Worm (Caenorhabditis elegans) whole organism, late embryonic: ENCODE data around the gene Y67H2A.10.

ENCODE experiments used
- C08G9.2 ChIP-seq: sonication (generic microtip); optimal IDR thresholded peaks from 2 replicates; lab custom pipeline; 2016; ENCODE audit warnings: mild to moderate bottlenecking, missing genetic modification characterization, moderate library complexity, missing compliant biosample characterization
- F13H6.1 ChIP-seq: sonication (generic microtip); optimal IDR thresholded peaks from 2 replicates; lab custom pipeline; 2016; ENCODE audit warnings: missing genetic modification characterization, missing compliant biosample characterization
- K02D7.2 ChIP-seq: sonication (generic microtip); optimal IDR thresholded peaks from 2 replicates; lab custom pipeline; 2017; ENCODE audit warnings: mild to moderate bottlenecking, missing genetic modification characterization, missing compliant biosample characterization
- T23F11.4 ChIP-seq: fragments of 200-800 bp; sonication (Bioruptor generic); optimal IDR thresholded peaks from 2 replicates; lab custom pipeline; 2018; ENCODE audit warnings: mild to moderate bottlenecking, missing genetic modification characterization, missing compliant biosample characterization
- ahr-1 ChIP-seq: sonication (generic microtip); optimal IDR thresholded peaks from 2 replicates; lab custom pipeline; 2016; ENCODE audit warnings: missing genetic modification characterization, missing compliant biosample characterization
- ama-1 ChIP-seq: fragments of 150-350 bp; optimal IDR thresholded peaks from 2 replicates; lab custom pipeline; 2014
- ceh-14 ChIP-seq: sonication (generic microtip); optimal IDR thresholded peaks from 2 replicates; lab custom pipeline; 2016; ENCODE audit warnings: missing genotype, missing genetic modification characterization, missing compliant biosample characterization
- ceh-18 ChIP-seq: sonication (generic microtip); optimal IDR thresholded peaks from 2 replicates; lab custom pipeline; 2016; ENCODE audit warnings: missing genetic modification characterization, missing compliant biosample characterization
- ceh-19 ChIP-seq: fragments of 200-800 bp; sonication (Bioruptor generic); optimal IDR thresholded peaks from 2 replicates; lab custom pipeline; 2018; ENCODE audit warnings: mild to moderate bottlenecking, missing genetic modification characterization, missing compliant biosample characterization
- ceh-2 ChIP-seq: sonication (generic microtip); optimal IDR thresholded peaks from 2 replicates; lab custom pipeline; 2016; ENCODE audit warnings: missing genotype, missing genetic modification characterization, missing compliant biosample characterization
- ceh-22 ChIP-seq: sonication (generic microtip); optimal IDR thresholded peaks from 2 replicates; lab custom pipeline; 2017; ENCODE audit warnings: missing biosample characterization, missing genetic modification characterization
- ceh-24 ChIP-seq: sonication (generic microtip); optimal IDR thresholded peaks from 2 replicates; lab custom pipeline; 2016; ENCODE audit warnings: mild to moderate bottlenecking, missing genetic modification characterization, missing compliant biosample characterization
- ceh-31 ChIP-seq: sonication (generic microtip); optimal IDR thresholded peaks from 2 replicates; lab custom pipeline; 2016; ENCODE audit warnings: missing genetic modification characterization, missing compliant biosample characterization
- ceh-34 ChIP-seq: sonication (generic microtip); optimal IDR thresholded peaks from 2 replicates; lab custom pipeline; 2016; ENCODE audit warnings: mild to moderate bottlenecking, missing genetic modification characterization, missing compliant biosample characterization
- ceh-45 ChIP-seq: fragments of 200-800 bp; sonication (Bioruptor generic); IDR thresholded peaks from 2 replicates; pipeline ENCODE4 v1.3.6; 2022; ENCODE audit warnings: missing genetic modification reagents, missing genetic modification characterization, missing compliant biosample characterization
- ceh-6 ChIP-seq: fragments of 200-800 bp; sonication (Bioruptor generic); optimal IDR thresholded peaks from 2 replicates; lab custom pipeline; 2018; ENCODE audit warnings: mild to moderate bottlenecking, missing genetic modification characterization, missing compliant biosample characterization
- che-1 ChIP-seq: sonication (generic microtip); optimal IDR thresholded peaks from 2 replicates; lab custom pipeline; 2016; ENCODE audit warnings: mild to moderate bottlenecking, missing genetic modification characterization, missing compliant biosample characterization
- dve-1 ChIP-seq: sonication (generic microtip); optimal IDR thresholded peaks from 2 replicates; lab custom pipeline; 2017; ENCODE audit warnings: antibody characterized with exemption, mild to moderate bottlenecking, missing genetic modification characterization, missing compliant biosample characterization
- elt-2 ChIP-seq: sonication (generic microtip); optimal IDR thresholded peaks from 2 replicates; lab custom pipeline; 2016; ENCODE audit warnings: missing genetic modification reagents, missing genetic modification characterization, missing compliant biosample characterization
- elt-4 ChIP-seq: sonication (generic microtip); optimal IDR thresholded peaks from 2 replicates; lab custom pipeline; 2016; ENCODE audit warnings: missing genetic modification characterization, missing compliant biosample characterization
- ets-4 ChIP-seq: sonication (generic microtip); optimal IDR thresholded peaks from 2 replicates; lab custom pipeline; 2016; ENCODE audit warnings: missing genetic modification characterization, missing compliant biosample characterization
- eyg-1 ChIP-seq: sonication (generic microtip); optimal IDR thresholded peaks from 2 replicates; lab custom pipeline; 2016; ENCODE audit warnings: missing genotype, missing genetic modification characterization, missing compliant biosample characterization
- fkh-10 ChIP-seq: fragments of 150-350 bp; optimal IDR thresholded peaks from 2 replicates; lab custom pipeline; 2014; ENCODE audit warnings: missing biosample characterization, missing genetic modification reagents, missing genetic modification characterization
- fkh-6 ChIP-seq: sonication (generic microtip); optimal IDR thresholded peaks from 2 replicates; lab custom pipeline; 2016; ENCODE audit warnings: missing genetic modification characterization, missing compliant biosample characterization
- hlh-13 ChIP-seq: fragments of 200-800 bp; sonication (Bioruptor generic); optimal IDR thresholded peaks from 2 replicates; lab custom pipeline; 2018; ENCODE audit warnings: mild to moderate bottlenecking, missing genetic modification characterization, missing compliant biosample characterization
- hlh-15 ChIP-seq: sonication (generic microtip); optimal IDR thresholded peaks from 2 replicates; lab custom pipeline; 2016; ENCODE audit warnings: missing genetic modification characterization, missing compliant biosample characterization
- hlh-30 ChIP-seq: sonication (generic microtip); optimal IDR thresholded peaks from 2 replicates; lab custom pipeline; 2017; ENCODE audit warnings: antibody characterized with exemption, missing genetic modification characterization, missing compliant biosample characterization; ENCODE audit not compliant: insufficient read depth
- hlh-8 ChIP-seq: sonication (generic microtip); optimal IDR thresholded peaks from 2 replicates; lab custom pipeline; 2016; ENCODE audit warnings: missing genotype, missing genetic modification characterization, missing compliant biosample characterization
- lin-11 ChIP-seq: fragments of 200-800 bp; sonication (Bioruptor generic); optimal IDR thresholded peaks from 2 replicates; lab custom pipeline; 2018; ENCODE audit warnings: mild to moderate bottlenecking, missing genetic modification characterization, missing compliant biosample characterization
- nfya-1 ChIP-seq: sonication (generic microtip); optimal IDR thresholded peaks from 2 replicates; lab custom pipeline; 2017; ENCODE audit warnings: missing genetic modification characterization, mild to moderate bottlenecking, missing compliant biosample characterization, antibody characterized with exemption, moderate library complexity
- npax-4 ChIP-seq: sonication (generic microtip); optimal IDR thresholded peaks from 2 replicates; lab custom pipeline; 2016; ENCODE audit warnings: missing genetic modification characterization, missing compliant biosample characterization
- pag-3 ChIP-seq: sonication (generic microtip); optimal IDR thresholded peaks from 2 replicates; lab custom pipeline; 2016; ENCODE audit warnings: missing compliant biosample characterization, missing genetic modification characterization, borderline replicate concordance
- pat-9 ChIP-seq: fragments of 200-800 bp; sonication (Bioruptor generic); optimal IDR thresholded peaks from 2 replicates; lab custom pipeline; 2018; ENCODE audit warnings: mild to moderate bottlenecking, missing genetic modification characterization, moderate library complexity, missing compliant biosample characterization
- pqm-1 ChIP-seq: sonication (generic microtip); optimal IDR thresholded peaks from 2 replicates; lab custom pipeline; 2016; ENCODE audit warnings: missing genetic modification characterization, missing compliant biosample characterization
- ref-2 ChIP-seq: sonication (generic microtip); optimal IDR thresholded peaks from 2 replicates; lab custom pipeline; 2016; ENCODE audit warnings: missing genetic modification characterization, missing compliant biosample characterization
- rnt-1 ChIP-seq: sonication (generic microtip); optimal IDR thresholded peaks from 2 replicates; lab custom pipeline; 2016; ENCODE audit warnings: missing genetic modification characterization, missing compliant biosample characterization
- sox-2 ChIP-seq: fragments of 200-800 bp; sonication (Bioruptor generic); IDR thresholded peaks from 2 replicates; pipeline ENCODE4 v1.3.6; 2022; ENCODE audit warnings: missing genetic modification reagents, missing genetic modification characterization, missing compliant biosample characterization
- sox-4 ChIP-seq: sonication (generic microtip); optimal IDR thresholded peaks from 2 replicates; lab custom pipeline; 2017; ENCODE audit warnings: mild to moderate bottlenecking, missing genetic modification characterization, inconsistent platforms, missing compliant biosample characterization
- syd-9 ChIP-seq: sonication (generic microtip); optimal IDR thresholded peaks from 2 replicates; lab custom pipeline; 2016; ENCODE audit warnings: mild to moderate bottlenecking, missing genetic modification characterization, moderate library complexity, missing compliant biosample characterization
- tbx-7 ChIP-seq: sonication (generic microtip); optimal IDR thresholded peaks from 2 replicates; lab custom pipeline; 2016; ENCODE audit warnings: missing genotype, missing genetic modification characterization, missing compliant biosample characterization
- unc-3 ChIP-seq, 2 experiments: fragments of 200-800 bp in 1 of 2; sonication (Bioruptor generic) in 1 of 2; sonication (generic microtip) in 1 of 2; conservative IDR thresholded peaks in 1 of 2; optimal IDR thresholded peaks in 1 of 2; 2 replicates each; pipeline versions ENCODE4 v1.3.6 to Lab custom; 2016 to 2022; ENCODE audit warnings: missing compliant biosample characterization in 2 of 2, missing genetic modification characterization in 2 of 2, missing genetic modification reagents in 1 of 2
- unc-42 ChIP-seq: sonication (generic microtip); optimal IDR thresholded peaks from 2 replicates; lab custom pipeline; 2016; ENCODE audit warnings: missing genotype, missing genetic modification characterization, missing compliant biosample characterization
- unc-55 ChIP-seq: sonication (generic microtip); optimal IDR thresholded peaks from 2 replicates; lab custom pipeline; 2017; ENCODE audit warnings: missing biosample characterization, missing genetic modification reagents, missing genetic modification characterization
- unc-86 ChIP-seq: sonication (generic microtip); optimal IDR thresholded peaks from 2 replicates; lab custom pipeline; 2016; ENCODE audit warnings: missing genetic modification characterization, missing compliant biosample characterization
- zip-5 ChIP-seq: sonication (generic microtip); optimal IDR thresholded peaks from 2 replicates; lab custom pipeline; 2016; ENCODE audit warnings: missing genetic modification characterization, missing compliant biosample characterization

Y67H2A.10 gene

DNA sequence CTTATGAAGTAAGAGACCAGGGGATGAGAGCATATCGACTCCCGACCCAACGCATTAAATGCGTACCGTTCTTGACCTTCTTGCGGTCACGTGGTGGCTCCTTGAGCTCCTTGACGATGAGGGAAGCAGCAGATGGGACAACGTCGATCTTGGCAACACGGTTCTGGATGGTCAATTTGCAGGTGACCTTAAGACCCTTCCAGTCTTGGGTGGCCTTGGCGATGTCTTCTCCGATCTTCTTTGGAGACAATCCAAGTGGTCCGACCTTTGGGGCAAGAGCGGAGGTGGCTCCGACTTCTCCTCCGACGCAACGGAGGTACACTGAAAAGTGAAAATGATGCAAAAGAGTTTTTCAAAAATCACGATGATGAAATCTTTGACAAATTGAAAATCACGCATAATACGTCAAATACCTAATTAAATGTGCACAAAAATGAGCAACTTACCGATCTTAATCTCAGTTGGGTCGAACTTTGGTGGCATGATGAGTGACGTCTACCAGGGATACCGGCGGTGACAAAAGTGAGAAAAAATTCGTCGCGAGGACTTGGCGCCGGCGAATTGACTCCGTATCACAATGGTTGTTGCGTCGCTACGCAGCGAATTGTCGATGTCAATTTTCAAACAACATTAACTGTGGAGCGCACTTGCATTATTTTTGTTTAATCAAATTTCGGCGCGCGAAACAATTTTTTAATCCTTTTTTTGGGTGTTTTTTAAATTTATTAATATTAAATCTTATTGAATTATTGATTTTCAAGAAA lies 49.0 kb downstream of the Y67H2A.10 start, which contains the start of gene rpl-12 (continued):
- TF ChIP-seq syd-9 (tag; lab: Kevin White, UChicago) (peak; percentile 23), hlh-15 (tag; lab: Kevin White, UChicago) (no peak), zip-5 (tag; lab: Kevin White, UChicago) (no peak), fkh-10 (GFP tag; lab: Kevin White, UChicago) (peak; percentile 52), ceh-34 (peak; percentile 98), F13H6.1 (tag; lab: Kevin White, UChicago) (peak; percentile 26), ceh-14 (peak; percentile 92), eyg-1 (tag; lab: Kevin White, UChicago) (peak; percentile 4), sox-4 (tag; lab: Kevin White, UChicago) (no peak), sox-2 (GFP tag; lab: Robert Waterston, UW) (peak; percentile 80), nfya-1 (peak; percentile 92), dve-1 (tag; lab: Kevin White, UChicago) (peak; percentile 83), ceh-31 (tag; lab: Kevin White, UChicago) (peak; percentile 92), hlh-30 (tag; lab: Kevin White, UChicago) (peak; percentile 66), elt-4 (tag; lab: Kevin White, UChicago) (no peak), pqm-1 (tag; lab: Kevin White, UChicago) (peak; percentile 59), hlh-8 (tag; lab: Kevin White, UChicago) (peak; percentile 16), ahr-1 (no peak), tbx-7 (no peak), rnt-1 (tag; lab: Kevin White, UChicago) (peak; percentile 73), K02D7.2 (no peak)

ce11 chrIV:13238943-13239861 lies 50.1 kb downstream of the Y67H2A.10 start, which contains the start of gene tag-115:
Gene tag-115 (minus strand): TSS chrIV:13239414.
- TF ChIP-seq dve-1 (tag; lab: Kevin White, UChicago) (no peak), sox-2 (GFP tag; lab: Robert Waterston, UW) (no peak), unc-55 (no peak), che-1 (no peak), ceh-22 (tag; lab: Kevin White, UChicago) (no peak), fkh-6 (tag; lab: Kevin White, UChicago) (no peak), npax-4 (tag; lab: Kevin White, UChicago) (no peak), F13H6.1 (tag; lab: Kevin White, UChicago) (no peak), T23F11.4 (GFP tag; lab: Kevin White, UChicago) (no peak), ceh-45 (GFP tag; lab: Robert Waterston, UW) (no peak)

DNA sequence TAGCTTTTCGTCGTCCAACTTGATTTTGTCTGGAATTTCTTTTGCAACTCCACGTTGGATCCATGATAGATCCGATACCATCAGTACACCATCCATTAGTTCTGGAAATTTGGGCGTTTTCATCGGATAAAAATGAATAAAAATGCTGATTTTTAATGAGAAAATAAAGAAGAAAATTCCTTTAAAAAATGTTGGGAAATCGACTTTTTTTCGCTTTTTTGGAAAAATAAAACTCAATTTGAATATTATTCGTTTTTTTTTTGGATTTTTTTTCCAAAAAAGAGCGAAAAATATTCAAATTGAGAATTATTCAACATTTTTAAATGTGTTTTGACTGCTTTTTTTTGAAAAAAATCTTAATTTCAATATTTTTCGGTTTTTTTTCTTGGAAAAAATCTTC lies 52.8 kb downstream of the Y67H2A.10 start, which contains the start of gene pwp-1:
TSS of gene pwp-1 (minus strand) at position 101 of the 400 bp plus-strand sequence.
- TF ChIP-seq elt-2 (no peak), C08G9.2 (tag; lab: Kevin White, UChicago) (no peak), ceh-6 (GFP tag; lab: Kevin White, UChicago) (no peak), ceh-2 (tag; lab: Kevin White, UChicago) (no peak), ceh-18 (tag; lab: Kevin White, UChicago) (no peak), ama-1 (no peak), lin-11 (tag; lab: Kevin White, UChicago) (no peak), unc-55 (no peak), ets-4 (tag; lab: Kevin White, UChicago) (no peak), F13H6.1 (tag; lab: Kevin White, UChicago) (no peak), unc-86 (tag; lab: Kevin White, UChicago) (no peak), rnt-1 (tag; lab: Kevin White, UChicago) (no peak), unc-42 (tag; lab: Kevin White, UChicago) (no peak), ref-2 (tag; lab: Kevin White, UChicago) (no peak), ceh-24 (tag; lab: Kevin White, UChicago) (no peak), ceh-19 (GFP tag; lab: Kevin White, UChicago) (no peak), pat-9 (tag; lab: Kevin White, UChicago) (no peak), hlh-13 (no peak), pag-3 (no peak), unc-3 (GFP tag; conservative IDR thresholded peaks at IDR 0.05; lab: Robert Waterston, UW) (no peak), unc-3 (tag; optimal IDR thresholded peaks at IDR 0.05; lab: Kevin White, UChicago) (no peak)
- TF ChIP-seq, all 69 proteins: peak for 0
